Worm (Caenorhabditis elegans): ENCODE data around the gene F32G8.3.
A peak's percentile ranks its signal among the peaks of the same experiment; 100 is the strongest.

The F32G8.3 gene

ce11 chrV:10536808-10537207 is 18.3 kb downstream of the F32G8.3 start (continued):
- TF ChIP-seq tbx-2 (tag; optimal IDR thresholded peaks at IDR 0.05) (peak; percentile 86), nhr-77 (tag; optimal IDR thresholded peaks at IDR 0.05) (peak; percentile 48), R02D3.7 (tag; optimal IDR thresholded peaks at IDR 0.05) (peak; percentile 75), nhr-43 (tag; optimal IDR thresholded peaks at IDR 0.05; ENCODE audit: poor library complexity, severe bottlenecking) (peak; percentile 89), lsy-12 (tag; optimal IDR thresholded peaks at IDR 0.05) (peak; percentile 71), lin-39 (tag; optimal IDR thresholded peaks at IDR 0.05) (peak; percentile 86), jun-1 (tag; optimal IDR thresholded peaks at IDR 0.05) (peak; percentile 87), ama-1 (optimal IDR thresholded peaks at IDR 0.05) (peak; percentile 67), fkh-2 (tag; optimal IDR thresholded peaks at IDR 0.05) (no peak)

DNA sequence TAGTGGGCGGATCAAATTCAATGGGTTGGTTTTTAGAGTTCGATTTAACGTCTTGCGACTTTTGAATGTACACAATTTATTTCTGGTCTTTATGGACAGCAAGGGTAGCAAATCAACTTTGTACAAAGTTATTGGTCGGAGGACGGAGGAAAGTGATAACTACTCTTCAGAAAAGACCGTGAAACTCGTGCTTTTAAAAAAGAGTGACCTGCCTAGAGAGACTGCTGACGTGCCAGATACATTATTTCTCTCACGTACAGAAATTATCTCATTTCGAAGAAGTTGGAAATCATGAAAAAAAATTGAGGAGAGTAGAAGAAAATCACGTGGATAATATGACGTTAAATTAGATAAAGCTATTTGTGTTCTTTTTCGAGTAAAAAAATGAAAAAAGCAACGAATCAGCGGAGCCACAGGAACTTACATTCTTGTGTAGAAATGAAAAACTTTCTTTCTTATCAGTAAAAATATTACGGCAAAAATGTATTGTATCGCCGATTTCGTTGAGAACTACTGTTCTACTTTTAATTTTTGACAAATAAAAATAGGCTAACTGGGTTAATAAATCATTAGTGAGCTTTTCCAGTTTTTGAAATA is 18.9 kb downstream of the F32G8.3 start, which contains the start of gene ppm-1.A:
TSS of gene ppm-1.A (minus strand) at position 294 of the 597 bp plus-strand sequence.
- no peak for TF ChIP-seq mdl-1 (tag; optimal IDR thresholded peaks at IDR 0.05)
- peak; percentile 20 for TF ChIP-seq nhr-23 (tag; optimal IDR thresholded peaks at IDR 0.05)
- TF ChIP-seq elt-2 (tag; optimal IDR thresholded peaks at IDR 0.05) = peak; percentile 37
- TF ChIP-seq pha-4 (tag; optimal IDR thresholded peaks at IDR 0.05) = peak; percentile 23
- peak; percentile 35 for TF ChIP-seq pqm-1 (tag; optimal IDR thresholded peaks at IDR 0.05)
- peak; percentile 46 for TF ChIP-seq mml-1 (tag; optimal IDR thresholded peaks at IDR 0.05)
- no peak for TF ChIP-seq ceh-82 (tag; optimal IDR thresholded peaks at IDR 0.05)

DNA sequence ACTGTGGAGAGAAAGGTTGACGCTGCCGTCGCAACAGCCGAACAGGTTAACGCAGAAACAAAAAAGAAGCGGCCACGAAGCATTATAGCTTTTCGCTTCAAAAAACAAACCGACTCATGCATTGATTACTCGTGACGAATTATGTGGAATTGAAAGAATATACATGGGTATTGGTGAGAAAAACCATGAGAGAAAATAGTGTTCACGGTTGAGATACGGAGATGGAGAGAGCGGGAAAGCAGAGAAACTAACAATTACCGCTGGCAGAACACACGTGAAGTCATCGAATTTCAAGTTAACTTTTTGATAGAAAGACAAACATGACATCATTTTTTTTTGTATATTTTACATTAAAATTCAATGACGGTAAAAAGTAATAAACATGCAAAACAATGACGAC is 19.8 kb downstream of the F32G8.3 start:
- TF ChIP-seq nhr-77 (tag; optimal IDR thresholded peaks at IDR 0.05) (no peak), fkh-2 (tag; optimal IDR thresholded peaks at IDR 0.05) (no peak), skn-1 (tag; optimal IDR thresholded peaks at IDR 0.05) (no peak), nfya-1 (tag; optimal IDR thresholded peaks at IDR 0.05; ENCODE audit: insufficient read depth) (peak; percentile 9), ZK546.5 (tag; optimal IDR thresholded peaks at IDR 0.05) (no peak), mdl-1 (tag; optimal IDR thresholded peaks at IDR 0.05) (no peak), lsy-12 (tag; optimal IDR thresholded peaks at IDR 0.05) (no peak), ztf-4 (tag; optimal IDR thresholded peaks at IDR 0.05) (no peak), hmg-11 (tag; optimal IDR thresholded peaks at IDR 0.05) (no peak), fos-1 (tag; optimal IDR thresholded peaks at IDR 0.05) (no peak), snpc-4 (tag; optimal IDR thresholded peaks at IDR 0.05) (no peak), nhr-23 (tag; optimal IDR thresholded peaks at IDR 0.05) (no peak), nhr-237 (tag; optimal IDR thresholded peaks at IDR 0.05) (no peak), nhr-67 (tag; optimal IDR thresholded peaks at IDR 0.05) (no peak), ceh-9 (tag; optimal IDR thresholded peaks at IDR 0.05) (no peak), mml-1 (tag; optimal IDR thresholded peaks at IDR 0.05) (no peak), ztf-11 (tag; optimal IDR thresholded peaks at IDR 0.05) (no peak), nhr-28 (tag; optimal IDR thresholded peaks at IDR 0.05) (no peak), elt-2 (tag; optimal IDR thresholded peaks at IDR 0.05) (peak; percentile 35), sea-2 (GFP tag; optimal IDR thresholded peaks at IDR 0.05) (no peak), zag-1 (tag; optimal IDR thresholded peaks at IDR 0.05) (no peak), pha-4 (tag; optimal IDR thresholded peaks at IDR 0.05) (peak; percentile 49), ama-1 (optimal IDR thresholded peaks at IDR 0.05) (peak; percentile 3), nhr-25 (tag; optimal IDR thresholded peaks at IDR 0.05) (no peak), lin-15B (tag; optimal IDR thresholded peaks at IDR 0.05) (no peak), jun-1 (tag; optimal IDR thresholded peaks at IDR 0.05) (no peak), elt-3 (tag; optimal IDR thresholded peaks at IDR 0.05) (no peak), lin-39 (tag; optimal IDR thresholded peaks at IDR 0.05) (no peak), elt-1 (tag; optimal IDR thresholded peaks at IDR 0.05) (no peak), daf-12 (tag; optimal IDR thresholded peaks at IDR 0.05) (no peak), pqm-1 (tag; optimal IDR thresholded peaks at IDR 0.05) (peak; percentile 66), R02D3.7 (tag; optimal IDR thresholded peaks at IDR 0.05) (no peak), eor-1 (tag; optimal IDR thresholded peaks at IDR 0.05) (no peak), unc-62 (GFP tag; optimal IDR thresholded peaks at IDR 0.05) (no peak), nhr-43 (tag; optimal IDR thresholded peaks at IDR 0.05; ENCODE audit: poor library complexity, severe bottlenecking) (no peak), nhr-11 (tag; optimal IDR thresholded peaks at IDR 0.05) (no peak), fkh-10 (GFP tag; optimal IDR thresholded peaks at IDR 0.05) (no peak)

Measured in whole organism, L3 larva.